Worm (Caenorhabditis elegans): ENCODE results near the gene R02F2.8.

DNA sequence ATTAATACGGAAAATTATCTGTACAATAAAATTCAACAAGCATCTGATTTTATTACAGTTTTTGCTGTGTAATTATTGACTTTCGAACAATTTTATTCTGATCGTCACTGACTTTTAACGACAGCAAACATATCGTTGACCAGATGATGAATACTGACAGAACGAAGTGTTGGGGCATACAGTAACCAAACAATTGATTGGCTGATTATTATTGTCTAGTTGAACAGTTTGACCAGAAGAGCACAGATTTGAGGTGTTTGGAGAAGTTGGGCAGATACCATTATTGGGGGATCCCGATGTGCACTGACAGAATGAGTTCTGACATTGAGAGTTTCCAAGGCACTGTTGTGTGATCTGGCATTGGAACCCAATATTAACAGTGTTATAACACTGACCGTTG, 11.9 kb upstream of the R02F2.8 start:
- TF ChIP-seq skn-1 (tag; optimal IDR thresholded peaks at IDR 0.05), result no peak
- no peak for TF ChIP-seq snpc-4 (tag; optimal IDR thresholded peaks at IDR 0.05)
- no peak for TF ChIP-seq gmeb-1 (tag; optimal IDR thresholded peaks at IDR 0.05)
- no peak for TF ChIP-seq ztf-11 (tag; optimal IDR thresholded peaks at IDR 0.05)
- no peak for TF ChIP-seq unc-55 (GFP tag; optimal IDR thresholded peaks at IDR 0.05)
- no peak for TF ChIP-seq nhr-12 (tag; optimal IDR thresholded peaks at IDR 0.05)
- no peak for TF ChIP-seq alr-1 (tag; optimal IDR thresholded peaks at IDR 0.05)

All from whole organism, L2 larva.